Fruit fly (Drosophila melanogaster) whole organism: ENCODE results near the gene Trim9.

Experiments
- CG8478 ChIP-seq: fragments of >200 bp; optimal IDR thresholded peaks from 2 replicates; lab custom pipeline; 2018; ENCODE audit warnings: inconsistent platforms
- Dll ChIP-seq: fragments of >200 bp; optimal IDR thresholded peaks from 2 replicates; lab custom pipeline; 2017
- EcR ChIP-seq, 2 experiments: fragments of >200 bp; optimal IDR thresholded peaks; 2 replicates each; lab custom pipeline; 2017; ENCODE audit warnings: missing biosample characterization in 2 of 2, missing genetic modification characterization in 2 of 2, missing genetic modification reagents in 2 of 2
- pan ChIP-seq: fragments of >200 bp; optimal IDR thresholded peaks from 2 replicates; lab custom pipeline; 2017
- psq ChIP-seq: fragments of >200 bp; optimal IDR thresholded peaks from 2 replicates; lab custom pipeline; 2017
- usp ChIP-seq: fragments of >200 bp; optimal IDR thresholded peaks from 2 replicates; lab custom pipeline; 2017; ENCODE audit warnings: missing biosample characterization, missing genetic modification characterization, mixed read lengths

Trim9 gene

DNA sequence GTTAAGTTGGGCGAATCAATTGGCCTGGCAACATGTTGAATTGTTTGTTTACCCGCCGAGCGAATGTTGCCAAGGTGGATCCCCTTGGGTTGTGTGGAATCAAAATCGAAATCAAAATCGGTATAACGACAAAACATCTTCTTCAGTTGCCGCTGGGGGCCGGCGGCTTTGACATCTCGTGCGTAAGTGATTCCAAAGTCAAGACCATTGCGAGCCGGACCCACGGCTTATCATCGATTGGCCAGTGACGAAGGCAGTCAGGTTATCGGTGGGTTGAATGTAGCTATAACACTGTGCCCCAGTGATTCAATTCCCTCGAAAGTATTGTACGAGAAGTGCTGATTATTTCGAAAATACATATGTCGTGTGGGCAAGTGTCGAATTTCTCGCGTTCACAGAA lies 15.7 kb upstream of the Trim9 start:
- TF ChIP-seq psq (lab: Kevin White, UChicago) (no peak), Dll (lab: Kevin White, UChicago) (no peak), pan (lab: Kevin White, UChicago) (no peak), EcR (GFP tag; optimal IDR thresholded peaks at IDR 0.05; lab: Kevin White, UChicago) (no peak), usp (GFP tag; lab: Kevin White, UChicago) (no peak), CG8478 (lab: Kevin White, UChicago) (no peak)

DNA sequence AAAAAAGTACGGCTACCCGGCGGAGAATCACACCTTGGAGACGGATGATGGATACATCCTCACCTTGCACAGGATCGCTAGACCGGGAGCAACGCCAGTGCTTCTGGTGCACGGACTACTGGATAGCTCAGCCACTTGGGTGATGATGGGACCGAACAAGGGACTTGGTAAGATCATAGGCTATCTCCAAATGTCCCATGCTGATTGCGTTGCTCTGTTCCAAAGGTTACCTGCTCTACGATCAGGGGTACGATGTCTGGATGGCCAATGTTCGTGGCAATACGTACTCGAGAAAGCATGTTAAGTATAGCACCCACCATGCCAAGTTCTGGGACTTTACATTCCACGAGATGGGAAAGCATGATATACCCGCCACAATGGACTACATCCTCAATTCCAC lies 14.6 kb upstream of the Trim9 start:
- TF ChIP-seq Dll (lab: Kevin White, UChicago) (no peak), pan (lab: Kevin White, UChicago) (no peak), EcR (GFP tag; optimal IDR thresholded peaks at IDR 0.05; lab: Kevin White, UChicago) (no peak), CG8478 (lab: Kevin White, UChicago) (no peak), usp (GFP tag; lab: Kevin White, UChicago) (no peak), psq (lab: Kevin White, UChicago) (no peak)

- TF ChIP-seq Dll (lab: Kevin White, UChicago) = no peak
- TF ChIP-seq EcR (GFP tag; optimal IDR thresholded peaks at IDR 0.05; lab: Kevin White, UChicago) = no peak
- TF ChIP-seq psq (lab: Kevin White, UChicago) = no peak
- no peak for TF ChIP-seq usp (GFP tag; lab: Kevin White, UChicago)
- no peak for TF ChIP-seq pan (lab: Kevin White, UChicago)
- no peak for TF ChIP-seq CG8478 (lab: Kevin White, UChicago)
Measured at dm6 chr2L:10531521-10531920, 13.2 kb upstream of the Trim9 start, which contains the start of gene CG18301. CG18301 (plus strand) TSS chr2L:10531821.

DNA sequence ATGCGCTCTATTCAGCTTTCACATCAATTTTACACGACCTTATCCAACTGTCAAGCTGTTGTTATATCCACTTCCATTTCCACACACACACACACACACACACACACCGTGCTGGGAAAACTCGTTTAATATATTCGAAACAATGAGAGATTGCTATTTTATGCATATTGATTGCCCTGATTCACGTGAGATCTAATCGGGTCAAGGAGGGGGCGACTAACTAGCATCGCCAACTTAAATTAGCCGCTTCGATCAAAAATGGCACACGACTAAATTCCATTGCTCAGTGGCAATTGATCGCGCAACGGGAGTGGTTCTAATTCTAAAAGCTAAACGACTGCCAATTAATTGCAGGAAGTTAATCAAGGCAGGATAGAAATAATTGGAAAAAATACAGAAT lies 10.7 kb upstream of the Trim9 start, which contains the start of gene CG18302:
TSS of gene CG18302 (plus strand) at position 301 of the 400 bp plus-strand sequence.
- TF ChIP-seq EcR (GFP tag; optimal IDR thresholded peaks at IDR 0.05; lab: Kevin White, UChicago) (no peak), usp (GFP tag; lab: Kevin White, UChicago) (no peak), CG8478 (lab: Kevin White, UChicago) (no peak), Dll (lab: Kevin White, UChicago) (no peak), pan (lab: Kevin White, UChicago) (no peak), psq (lab: Kevin White, UChicago) (no peak)

DNA sequence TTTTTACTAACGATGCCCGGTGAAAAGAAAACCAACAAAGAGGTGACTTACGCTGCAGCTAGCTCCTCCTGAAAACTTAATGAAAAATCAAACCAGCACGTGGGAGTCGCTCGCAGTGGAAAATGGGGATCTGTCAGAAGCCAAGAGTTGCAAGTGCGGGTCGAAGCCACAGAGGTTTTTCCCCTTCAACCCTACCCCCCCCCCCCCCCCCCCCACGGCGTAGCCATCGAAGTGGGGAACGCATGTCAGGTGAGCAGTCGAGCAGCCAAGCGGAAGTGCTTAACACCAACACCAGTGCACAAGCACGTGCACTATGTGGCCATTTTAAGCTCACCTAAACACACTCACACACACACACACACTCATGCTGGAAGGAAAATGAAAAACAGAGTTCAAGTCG lies 5.3 kb upstream of the Trim9 start:
- TF ChIP-seq Dll (lab: Kevin White, UChicago) (no peak), pan (lab: Kevin White, UChicago) (no peak), usp (GFP tag; lab: Kevin White, UChicago) (no peak), CG8478 (lab: Kevin White, UChicago) (no peak), EcR (GFP tag; optimal IDR thresholded peaks at IDR 0.05; lab: Kevin White, UChicago) (no peak), psq (lab: Kevin White, UChicago) (no peak)

dm6 chr2L:10543048-10543752 lies 1.5 kb upstream of the Trim9 start:
- no peak for TF ChIP-seq CG8478 (lab: Kevin White, UChicago)
- no peak for TF ChIP-seq usp (GFP tag; lab: Kevin White, UChicago)
- no peak for TF ChIP-seq EcR (GFP tag; optimal IDR thresholded peaks at IDR 0.05; lab: Kevin White, UChicago)
- no peak for TF ChIP-seq pan (lab: Kevin White, UChicago)
- TF ChIP-seq psq (lab: Kevin White, UChicago) = no peak
- TF ChIP-seq Dll (lab: Kevin White, UChicago) = no peak

DNA sequence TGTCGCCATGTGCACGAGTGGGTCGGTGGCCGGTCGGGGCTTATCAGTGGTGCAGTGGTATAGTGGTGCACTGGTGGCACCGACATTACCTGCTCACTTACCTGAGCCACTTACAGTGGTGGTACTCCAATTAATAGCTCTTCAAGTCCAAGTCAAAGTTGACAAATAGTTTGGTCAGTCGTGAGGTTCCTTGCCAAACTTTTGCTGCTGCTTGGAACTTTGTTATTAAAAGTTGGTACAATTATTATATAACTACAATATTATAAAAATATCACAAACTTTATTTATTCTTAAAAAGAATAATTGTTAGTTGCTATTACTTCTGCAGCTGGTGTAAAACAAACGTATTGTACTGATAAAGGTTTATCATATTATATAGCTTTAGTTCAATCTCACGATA lies 691 bp upstream of the Trim9 start:
- no peak for TF ChIP-seq pan (lab: Kevin White, UChicago)
- no peak for TF ChIP-seq EcR (GFP tag; optimal IDR thresholded peaks at IDR 0.05; lab: Kevin White, UChicago)
- no peak for TF ChIP-seq CG8478 (lab: Kevin White, UChicago)
- TF ChIP-seq usp (GFP tag; lab: Kevin White, UChicago) = no peak
- no peak for TF ChIP-seq psq (lab: Kevin White, UChicago)
- no peak for TF ChIP-seq Dll (lab: Kevin White, UChicago)

DNA sequence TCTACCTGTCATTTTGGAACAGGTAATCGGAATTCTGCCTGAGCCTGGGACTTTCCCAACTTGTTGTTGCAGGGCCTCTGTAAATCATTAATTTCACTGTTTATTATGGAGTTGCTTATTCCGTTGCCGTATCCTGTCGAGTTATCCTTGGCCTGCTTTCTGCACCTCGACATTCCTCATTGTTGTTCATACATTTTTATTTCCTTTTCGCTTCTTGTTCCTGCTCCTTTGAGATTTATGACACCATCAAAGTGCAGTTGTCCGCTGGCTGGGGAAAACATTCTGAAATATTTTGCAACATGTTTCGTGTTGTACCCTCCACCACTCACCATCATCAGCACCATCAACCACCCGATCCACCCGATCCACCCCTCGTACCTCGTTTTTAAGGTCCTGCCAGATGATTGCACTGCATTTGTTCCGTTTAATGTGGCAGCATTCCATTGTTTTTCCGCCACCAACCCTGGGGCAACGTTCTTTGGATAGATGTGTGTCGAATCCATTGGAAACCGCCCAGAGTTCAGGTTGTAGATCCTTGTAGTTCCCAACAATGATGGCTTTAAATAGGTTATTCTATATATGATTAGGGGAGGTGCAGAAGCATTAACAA lies 4.2 kb downstream of the Trim9 start:
- no peak for TF ChIP-seq Dll (lab: Kevin White, UChicago)
- TF ChIP-seq usp (GFP tag; lab: Kevin White, UChicago) = no peak
- TF ChIP-seq pan (lab: Kevin White, UChicago) = no peak
- no peak for TF ChIP-seq psq (lab: Kevin White, UChicago)
- no peak for TF ChIP-seq CG8478 (lab: Kevin White, UChicago)
- no peak for TF ChIP-seq EcR (GFP tag; optimal IDR thresholded peaks at IDR 0.05; lab: Kevin White, UChicago)

DNA sequence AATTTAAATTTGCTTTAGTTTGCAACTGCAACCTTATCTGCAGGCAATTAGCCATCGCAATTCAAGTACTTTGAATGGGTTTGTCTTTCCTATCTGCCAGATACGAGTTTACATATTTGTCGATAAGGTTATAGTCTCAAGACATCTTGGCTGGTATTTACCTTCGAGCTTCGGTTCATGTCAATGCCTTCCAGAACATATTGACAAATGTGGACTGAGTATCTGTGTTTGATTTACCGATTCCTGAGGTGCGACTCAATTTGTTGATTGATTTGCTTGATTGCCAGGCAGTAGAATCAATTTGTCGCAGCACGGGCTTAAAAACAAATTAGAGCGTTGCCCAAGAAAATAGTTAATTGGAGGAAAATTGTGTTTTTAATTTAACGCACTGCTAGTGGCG lies 8.1 kb downstream of the Trim9 start:
- TF ChIP-seq Dll (lab: Kevin White, UChicago) = no peak
- TF ChIP-seq pan (lab: Kevin White, UChicago) = no peak
- TF ChIP-seq usp (GFP tag; lab: Kevin White, UChicago) = no peak
- TF ChIP-seq CG8478 (lab: Kevin White, UChicago) = no peak
- no peak for TF ChIP-seq psq (lab: Kevin White, UChicago)
- TF ChIP-seq EcR (GFP tag; optimal IDR thresholded peaks at IDR 0.05; lab: Kevin White, UChicago) = no peak

DNA sequence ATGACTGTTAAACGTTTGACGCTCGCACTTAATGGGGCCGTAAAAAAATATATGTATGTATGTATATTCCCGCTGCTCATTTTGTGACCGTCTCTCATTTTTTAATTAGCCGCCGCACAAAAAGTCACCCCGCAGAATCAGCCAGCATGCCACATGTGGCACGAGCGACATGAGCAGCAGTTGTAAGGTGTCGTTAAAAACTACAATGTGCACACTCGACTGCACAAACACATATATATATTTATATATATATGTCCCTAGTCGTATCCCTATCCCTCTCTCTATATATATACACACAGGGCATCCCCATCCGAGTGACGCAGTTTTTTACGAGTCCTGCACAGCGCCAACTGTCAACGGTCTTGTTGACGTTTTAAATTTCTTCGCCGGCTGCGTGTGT lies 9.0 kb downstream of the Trim9 start:
- TF ChIP-seq pan (lab: Kevin White, UChicago) (no peak), usp (GFP tag; lab: Kevin White, UChicago) (no peak), CG8478 (lab: Kevin White, UChicago) (no peak), EcR (GFP tag; optimal IDR thresholded peaks at IDR 0.05; lab: Kevin White, UChicago) (no peak), Dll (lab: Kevin White, UChicago) (no peak), psq (lab: Kevin White, UChicago) (no peak)

- TF ChIP-seq usp (GFP tag; lab: Kevin White, UChicago) = no peak
- no peak for TF ChIP-seq pan (lab: Kevin White, UChicago)
- no peak for TF ChIP-seq psq (lab: Kevin White, UChicago)
- TF ChIP-seq Dll (lab: Kevin White, UChicago) = no peak
- no peak for TF ChIP-seq CG8478 (lab: Kevin White, UChicago)
- no peak for TF ChIP-seq EcR (GFP tag; optimal IDR thresholded peaks at IDR 0.05; lab: Kevin White, UChicago)
Measured at dm6 chr2L:10554676-10555075, 10.0 kb downstream of the Trim9 start.
